Worm (Caenorhabditis elegans) whole organism, young adult: ENCODE measurements around the gene R13D11.10.

ENCODE experiments used
- B0336.3 ChIP-seq: fragments of 200-800 bp; sonication (Bioruptor generic); IDR thresholded peaks from 2 replicates; pipeline ENCODE4 v1.3.6; 2022; ENCODE audit warnings: missing genetic modification characterization, missing compliant biosample characterization
- dpff-1 ChIP-seq: sonication (generic microtip); optimal IDR thresholded peaks from 2 replicates; lab custom pipeline; 2017; ENCODE audit warnings: mild to moderate bottlenecking, missing genetic modification characterization, missing compliant biosample characterization
- egrh-3 ChIP-seq: fragments of 200-800 bp; sonication (Bioruptor generic); IDR thresholded peaks from 2 replicates; pipeline ENCODE4 v1.3.6; 2022; ENCODE audit warnings: missing genetic modification reagents, missing genetic modification characterization, missing compliant biosample characterization
- nfya-2 ChIP-seq: fragments of 200-800 bp; sonication (Bioruptor generic); IDR thresholded peaks from 2 replicates; pipeline ENCODE4 v1.3.6; 2022; ENCODE audit warnings: missing genetic modification reagents, missing genetic modification characterization, missing compliant biosample characterization
- snpc-4 ChIP-seq, 5 experiments: fragments of 150-350 bp in 1 of 5; sonication (generic microtip) in 4 of 5; optimal IDR thresholded peaks; 2 replicates each; lab custom pipeline; 2014 to 2018; ENCODE audit warnings: missing genetic modification characterization in 5 of 5, missing biosample characterization in 3 of 5, antibody characterized with exemption in 2 of 5, mild to moderate bottlenecking in 2 of 5, missing compliant biosample characterization in 2 of 5, missing genotype in 2 of 5, moderate library complexity in 2 of 5, missing genetic modification reagents in 1 of 5
- ztf-28 ChIP-seq: fragments of 200-800 bp; sonication (Bioruptor generic); IDR thresholded peaks from 2 replicates; pipeline ENCODE4 v1.3.6; 2022; ENCODE audit warnings: missing genetic modification reagents, missing genetic modification characterization, missing compliant biosample characterization

- TF ChIP-seq snpc-4 (GFP tag; optimal IDR thresholded peaks at IDR 0.05; lab: Kevin White, UChicago) (no peak), snpc-4 (tag; optimal IDR thresholded peaks at IDR 0.05; lab: Kevin White, UChicago) (no peak), ztf-28 (GFP tag; lab: Robert Waterston, UW) (no peak), egrh-3 (GFP tag; lab: Robert Waterston, UW) (no peak), dpff-1 (no peak), B0336.3 (GFP tag; lab: Robert Waterston, UW) (no peak), nfya-2 (GFP tag; lab: Robert Waterston, UW) (no peak)
Measured at ce11 chrV:782432-782831, 30.6 kb downstream of the R13D11.10 start, which contains the start of gene srab-16.
